Worm (Caenorhabditis elegans) whole organism, early embryonic: ENCODE measurements around the gene rom-1.

Experiments used
- B0310.2 ChIP-seq: sonication (generic microtip); optimal IDR thresholded peaks from 2 replicates; lab custom pipeline; 2016; ENCODE audit warnings: mild to moderate bottlenecking, missing genetic modification characterization, missing compliant biosample characterization
- F13C5.2 ChIP-seq: sonication (generic microtip); optimal IDR thresholded peaks from 2 replicates; lab custom pipeline; 2017; ENCODE audit warnings: mild to moderate bottlenecking, missing genetic modification characterization, inconsistent platforms, missing compliant biosample characterization
- aly-1 ChIP-seq: sonication (generic microtip); optimal IDR thresholded peaks from 2 replicates; lab custom pipeline; 2016; ENCODE audit warnings: missing genetic modification characterization, missing compliant biosample characterization
- ama-1 ChIP-seq: fragments of 150-350 bp; optimal IDR thresholded peaks from 2 replicates; lab custom pipeline; 2014
- ceh-13 ChIP-seq: fragments of 200-800 bp; sonication (Bioruptor generic); optimal IDR thresholded peaks from 2 replicates; lab custom pipeline; 2018; ENCODE audit warnings: mild to moderate bottlenecking, missing genetic modification characterization, missing compliant biosample characterization
- ceh-36 ChIP-seq: sonication (generic microtip); optimal IDR thresholded peaks from 2 replicates; lab custom pipeline; 2016; ENCODE audit warnings: missing genetic modification characterization, inconsistent platforms, missing compliant biosample characterization
- ets-7 ChIP-seq: sonication (generic microtip); optimal IDR thresholded peaks from 2 replicates; lab custom pipeline; 2016; ENCODE audit warnings: missing genotype, missing genetic modification characterization, missing compliant biosample characterization
- flt-1 ChIP-seq: fragments of 200-800 bp; sonication (Bioruptor generic); IDR thresholded peaks from 2 replicates; pipeline ENCODE4 v1.3.6; 2022; ENCODE audit warnings: missing genetic modification characterization, missing compliant biosample characterization
- hmbx-1 ChIP-seq: sonication (generic microtip); optimal IDR thresholded peaks from 2 replicates; lab custom pipeline; 2016; ENCODE audit warnings: mild to moderate bottlenecking, missing genetic modification characterization, missing compliant biosample characterization
- hmg-4 ChIP-seq: fragments of 200-800 bp; sonication (Bioruptor generic); optimal IDR thresholded peaks from 2 replicates; lab custom pipeline; 2018; ENCODE audit warnings: mild to moderate bottlenecking, missing genetic modification characterization, missing compliant biosample characterization
- hnd-1 ChIP-seq: sonication (generic microtip); optimal IDR thresholded peaks from 2 replicates; lab custom pipeline; 2016; ENCODE audit warnings: missing genetic modification characterization, missing compliant biosample characterization
- pes-1 ChIP-seq: fragments of 200-800 bp; sonication (Bioruptor generic); IDR thresholded peaks from 2 replicates; pipeline ENCODE4 v1.3.6; 2022; ENCODE audit warnings: missing genetic modification reagents, missing genetic modification characterization, missing compliant biosample characterization
- scrt-1 ChIP-seq: fragments of 200-800 bp; sonication (Bioruptor generic); IDR thresholded peaks from 2 replicates; pipeline ENCODE4 v1.3.6; 2022; ENCODE audit warnings: missing genetic modification characterization, missing compliant biosample characterization
- sea-1 ChIP-seq: fragments of 200-800 bp; sonication (Bioruptor generic); conservative IDR thresholded peaks from 2 replicates; pipeline ENCODE4 v1.3.6; 2022; ENCODE audit warnings: missing genetic modification characterization, missing compliant biosample characterization
- tbx-11 ChIP-seq: fragments of 200-800 bp; sonication (Bioruptor generic); IDR thresholded peaks from 2 replicates; pipeline ENCODE4 v1.3.6; 2022; ENCODE audit warnings: missing genetic modification characterization, missing compliant biosample characterization
- tbx-37 ChIP-seq: fragments of 200-800 bp; sonication (Bioruptor generic); conservative IDR thresholded peaks from 2 replicates; pipeline ENCODE4 v1.3.6; 2022; ENCODE audit warnings: missing genetic modification reagents, missing genetic modification characterization, missing compliant biosample characterization
- tra-4 ChIP-seq: sonication (generic microtip); optimal IDR thresholded peaks from 2 replicates; lab custom pipeline; 2017; ENCODE audit warnings: missing genetic modification characterization, missing compliant biosample characterization

rom-1 gene

DNA sequence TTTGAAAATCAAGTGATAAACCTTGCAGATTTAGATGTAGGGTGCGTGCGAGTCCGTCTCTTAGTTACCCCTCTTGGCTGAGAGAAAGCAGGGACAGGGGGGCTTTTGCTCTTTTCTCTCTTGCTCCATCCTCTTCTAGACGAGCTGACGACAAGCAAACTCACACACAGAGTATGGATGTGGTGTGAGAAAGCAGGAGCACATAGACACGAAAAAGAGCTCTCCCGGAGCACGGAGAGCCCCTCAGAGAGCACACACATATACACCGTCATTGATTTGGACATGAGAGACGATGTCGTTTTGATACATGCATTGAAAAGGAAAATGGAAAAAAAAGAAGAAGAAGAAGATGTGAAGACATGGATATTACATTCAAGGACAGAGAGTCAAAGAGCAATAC lies 31.3 kb upstream of the rom-1 start:
- TF ChIP-seq hmbx-1 (tag; lab: Kevin White, UChicago) (no peak), scrt-1 (GFP tag; lab: Robert Waterston, UW) (no peak), pes-1 (GFP tag; lab: Robert Waterston, UW) (no peak), ceh-13 (GFP tag; lab: Kevin White, UChicago) (no peak), hmg-4 (GFP tag; lab: Kevin White, UChicago) (no peak), flt-1 (GFP tag; lab: Robert Waterston, UW) (no peak), B0310.2 (no peak), tbx-11 (no peak), ama-1 (lab: Kevin White, UChicago) (no peak), hnd-1 (tag; lab: Kevin White, UChicago) (no peak), sea-1 (GFP tag; lab: Robert Waterston, UW) (no peak), tra-4 (tag; lab: Kevin White, UChicago) (no peak), aly-1 (tag; lab: Kevin White, UChicago) (no peak), ceh-36 (tag; lab: Kevin White, UChicago) (no peak), ets-7 (tag; lab: Kevin White, UChicago) (no peak), F13C5.2 (tag; lab: Kevin White, UChicago) (no peak), tbx-37 (GFP tag; lab: Robert Waterston, UW) (no peak)

DNA sequence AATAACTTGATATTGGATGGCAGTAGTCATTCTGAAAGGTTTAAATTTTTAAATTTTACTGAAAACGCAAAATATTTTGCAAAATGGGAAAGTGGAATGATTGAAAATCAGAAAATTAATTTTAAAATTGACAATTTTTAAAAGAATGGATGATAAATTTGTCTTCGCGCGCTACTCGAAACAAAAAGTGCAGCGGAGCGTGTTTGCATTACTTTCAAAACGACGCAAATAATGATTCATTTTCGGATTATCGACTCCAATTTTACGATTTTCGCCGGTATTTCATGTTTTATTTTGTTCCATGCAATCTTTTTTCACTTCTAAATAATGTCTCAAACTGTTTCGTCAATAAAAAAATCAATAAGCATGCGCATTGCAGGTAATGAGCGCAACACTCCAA lies 28.7 kb upstream of the rom-1 start, which contains the start of the genes tost-1 and arx-6:
TSS of gene tost-1 (minus strand) at position 31 of the 400 bp plus-strand sequence.
TSS of gene arx-6 (plus strand) at position 378 of the 400 bp plus-strand sequence.
- TF ChIP-seq scrt-1 (GFP tag; lab: Robert Waterston, UW) = no peak
- no peak for TF ChIP-seq tbx-37 (GFP tag; lab: Robert Waterston, UW)
- TF ChIP-seq hmg-4 (GFP tag; lab: Kevin White, UChicago) = peak; percentile 35
- no peak for TF ChIP-seq sea-1 (GFP tag; lab: Robert Waterston, UW)
- no peak for TF ChIP-seq aly-1 (tag; lab: Kevin White, UChicago)
- no peak for TF ChIP-seq B0310.2
- no peak for TF ChIP-seq ceh-36 (tag; lab: Kevin White, UChicago)
- no peak for TF ChIP-seq ceh-13 (GFP tag; lab: Kevin White, UChicago)

DNA sequence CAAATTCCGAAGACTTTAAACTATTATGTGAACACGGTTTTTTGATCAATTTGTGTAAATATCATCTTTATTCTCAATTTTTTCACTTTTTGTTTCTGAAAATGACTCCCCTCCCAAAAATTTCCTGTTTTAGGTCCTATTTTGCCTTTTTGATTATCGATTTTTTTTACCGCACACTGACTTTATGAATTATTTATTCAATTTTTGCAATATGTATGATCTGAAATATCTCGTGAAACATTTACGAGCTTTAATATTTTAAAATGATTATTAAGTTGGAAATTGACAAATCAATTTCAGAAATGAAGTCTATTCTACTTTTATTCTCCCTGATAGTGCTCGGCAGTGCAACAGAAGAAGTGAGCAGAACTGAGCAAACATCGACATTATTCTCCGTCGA lies 27.6 kb upstream of the rom-1 start, which contains the start of gene C35D10.1:
TSS of gene C35D10.1 (plus strand) at position 301 of the 400 bp plus-strand sequence.
- TF ChIP-seq tbx-11 (no peak), pes-1 (GFP tag; lab: Robert Waterston, UW) (no peak), flt-1 (GFP tag; lab: Robert Waterston, UW) (no peak), hmbx-1 (tag; lab: Kevin White, UChicago) (no peak), ama-1 (lab: Kevin White, UChicago) (no peak), tbx-37 (GFP tag; lab: Robert Waterston, UW) (no peak), B0310.2 (no peak), ets-7 (tag; lab: Kevin White, UChicago) (no peak), tra-4 (tag; lab: Kevin White, UChicago) (no peak), hnd-1 (tag; lab: Kevin White, UChicago) (no peak), F13C5.2 (tag; lab: Kevin White, UChicago) (no peak), sea-1 (GFP tag; lab: Robert Waterston, UW) (no peak), ceh-36 (tag; lab: Kevin White, UChicago) (no peak), scrt-1 (GFP tag; lab: Robert Waterston, UW) (no peak), aly-1 (tag; lab: Kevin White, UChicago) (no peak), hmg-4 (GFP tag; lab: Kevin White, UChicago) (no peak), ceh-13 (GFP tag; lab: Kevin White, UChicago) (no peak)

DNA sequence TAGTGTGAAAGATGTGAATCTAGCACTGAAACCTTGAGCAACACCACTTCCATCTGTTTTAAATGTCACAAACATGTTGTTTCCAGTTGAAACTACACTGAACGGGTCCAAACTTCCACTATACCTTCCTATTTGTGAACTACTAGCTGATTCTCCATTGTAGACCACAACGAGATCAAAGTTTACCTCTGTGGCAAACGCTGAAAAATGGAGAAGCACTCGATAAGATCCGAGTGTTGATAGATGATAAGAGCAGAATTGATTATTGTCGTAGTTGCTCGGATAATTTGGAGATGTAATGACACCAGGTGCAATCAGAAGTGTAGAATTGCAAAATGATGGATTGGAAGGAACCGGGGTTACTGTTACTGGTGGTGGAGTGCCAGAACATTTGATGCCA lies 25.0 kb upstream of the rom-1 start:
- TF ChIP-seq hnd-1 (tag; lab: Kevin White, UChicago) = no peak
- TF ChIP-seq B0310.2 = no peak
- no peak for TF ChIP-seq scrt-1 (GFP tag; lab: Robert Waterston, UW)
- no peak for TF ChIP-seq hmg-4 (GFP tag; lab: Kevin White, UChicago)
- TF ChIP-seq ama-1 (lab: Kevin White, UChicago) = no peak
- no peak for TF ChIP-seq ceh-13 (GFP tag; lab: Kevin White, UChicago)
- TF ChIP-seq flt-1 (GFP tag; lab: Robert Waterston, UW) = no peak
- no peak for TF ChIP-seq ceh-36 (tag; lab: Kevin White, UChicago)
- no peak for TF ChIP-seq ets-7 (tag; lab: Kevin White, UChicago)
- TF ChIP-seq hmbx-1 (tag; lab: Kevin White, UChicago) = no peak
- no peak for TF ChIP-seq tbx-37 (GFP tag; lab: Robert Waterston, UW)
- no peak for TF ChIP-seq tra-4 (tag; lab: Kevin White, UChicago)
- no peak for TF ChIP-seq tbx-11
- TF ChIP-seq aly-1 (tag; lab: Kevin White, UChicago) = no peak
- TF ChIP-seq F13C5.2 (tag; lab: Kevin White, UChicago) = no peak
- no peak for TF ChIP-seq sea-1 (GFP tag; lab: Robert Waterston, UW)
- TF ChIP-seq pes-1 (GFP tag; lab: Robert Waterston, UW) = no peak

DNA sequence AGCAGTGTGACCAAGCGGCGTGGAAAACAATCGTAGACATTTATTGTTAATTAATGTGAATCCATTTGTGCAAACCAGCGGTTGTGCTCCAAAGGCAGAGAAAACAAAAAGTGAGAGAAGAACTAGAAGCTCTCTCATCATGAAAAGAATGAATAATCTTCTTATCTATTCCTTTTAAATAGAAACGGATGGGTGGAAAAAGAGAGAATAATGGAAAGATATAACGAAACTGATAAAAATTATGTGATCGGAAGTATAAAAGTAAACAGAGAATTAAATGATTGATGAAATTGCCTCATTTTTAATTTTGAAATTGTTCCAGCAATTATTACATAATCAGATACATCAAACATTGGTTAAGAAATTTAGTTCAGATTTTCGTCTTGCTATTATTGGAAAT lies 23.6 kb upstream of the rom-1 start, which contains the start of gene clec-5:
TSS of gene clec-5 (minus strand) at position 178 of the 400 bp plus-strand sequence.
- TF ChIP-seq F13C5.2 (tag; lab: Kevin White, UChicago) = no peak
- TF ChIP-seq hmbx-1 (tag; lab: Kevin White, UChicago) = no peak
- no peak for TF ChIP-seq scrt-1 (GFP tag; lab: Robert Waterston, UW)
- TF ChIP-seq B0310.2 = no peak
- TF ChIP-seq sea-1 (GFP tag; lab: Robert Waterston, UW) = no peak

DNA sequence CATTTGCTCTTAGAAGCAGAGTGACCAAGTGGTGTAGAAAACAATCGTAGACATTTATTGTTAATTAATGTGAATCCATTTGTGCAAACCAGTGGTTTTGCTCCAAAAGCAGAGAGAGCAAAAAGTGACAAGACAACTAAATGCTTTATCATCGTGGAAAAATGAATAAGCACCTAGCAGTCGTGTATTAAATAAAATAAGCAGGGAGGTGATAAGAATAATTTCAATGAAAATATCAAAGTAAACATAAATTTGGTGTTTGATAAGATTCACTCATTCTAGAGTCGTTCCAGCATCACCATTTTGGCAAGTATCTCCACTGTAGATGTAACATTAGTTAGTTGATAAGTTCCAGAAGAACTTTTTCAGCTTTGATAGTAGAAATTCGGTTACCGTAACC lies 19.7 kb upstream of the rom-1 start, which contains the start of gene clec-6:
TSS of gene clec-6 (minus strand) at position 154 of the 400 bp plus-strand sequence.
- TF ChIP-seq scrt-1 (GFP tag; lab: Robert Waterston, UW) (no peak), hmbx-1 (tag; lab: Kevin White, UChicago) (no peak), ets-7 (tag; lab: Kevin White, UChicago) (no peak), ceh-36 (tag; lab: Kevin White, UChicago) (no peak), aly-1 (tag; lab: Kevin White, UChicago) (no peak), F13C5.2 (tag; lab: Kevin White, UChicago) (no peak), sea-1 (GFP tag; lab: Robert Waterston, UW) (no peak), tbx-11 (no peak), hmg-4 (GFP tag; lab: Kevin White, UChicago) (no peak), pes-1 (GFP tag; lab: Robert Waterston, UW) (no peak), hnd-1 (tag; lab: Kevin White, UChicago) (no peak), flt-1 (GFP tag; lab: Robert Waterston, UW) (no peak), tbx-37 (GFP tag; lab: Robert Waterston, UW) (no peak), tra-4 (tag; lab: Kevin White, UChicago) (no peak), ceh-13 (GFP tag; lab: Kevin White, UChicago) (no peak), B0310.2 (no peak)
